Fruit fly (Drosophila melanogaster) whole organism, embryonic: Measurements from ENCODE around the gene CG16734.

ENCODE experiments used
- CG10431 ChIP-seq: fragments of 200-800 bp; sonication (Bioruptor generic); optimal IDR thresholded peaks from 3 replicates; lab custom pipeline; 2018; ENCODE audit warnings: missing biosample characterization, mild to moderate bottlenecking, missing genetic modification characterization
- CG10959 ChIP-seq: fragments of 200-800 bp; sonication (Bioruptor generic); IDR thresholded peaks from 2 replicates; pipeline ENCODE4 v1.3.6; 2022; ENCODE audit warnings: missing biosample characterization, missing genetic modification characterization
- CG13287 ChIP-seq: fragments of 200-800 bp; sonication (Bioruptor generic); IDR thresholded peaks from 2 replicates; pipeline ENCODE4 v1.3.6; 2022; ENCODE audit warnings: missing biosample characterization, missing genetic modification characterization; ENCODE audit not compliant: partially characterized antibody
- CG15011 ChIP-seq: fragments of 200-800 bp; sonication (Bioruptor generic); optimal IDR thresholded peaks from 3 replicates; lab custom pipeline; 2018; ENCODE audit warnings: missing biosample characterization, mild to moderate bottlenecking, missing genetic modification characterization
- CG15601 ChIP-seq: fragments of 200-800 bp; sonication (Bioruptor generic); optimal IDR thresholded peaks from 3 replicates; lab custom pipeline; 2019; ENCODE audit warnings: missing biosample characterization, mild to moderate bottlenecking, missing genetic modification characterization, moderate library complexity
- CG16815 ChIP-seq: fragments of 200-800 bp; sonication (Bioruptor generic); optimal IDR thresholded peaks from 3 replicates; lab custom pipeline; 2017; ENCODE audit warnings: missing biosample characterization, mild to moderate bottlenecking, missing genetic modification characterization
- CG17186 ChIP-seq: fragments of 200-800 bp; sonication (Bioruptor generic); optimal IDR thresholded peaks from 3 replicates; lab custom pipeline; 2017; ENCODE audit warnings: missing biosample characterization, missing genetic modification reagents, missing genetic modification characterization
- CG1832 ChIP-seq: fragments of 200-800 bp; sonication (Bioruptor generic); optimal IDR thresholded peaks from 2 replicates; lab custom pipeline; 2017; ENCODE audit warnings: missing biosample characterization, mild to moderate bottlenecking, missing genetic modification characterization, inconsistent platforms
- CG2129 ChIP-seq: fragments of 200-800 bp; sonication (Bioruptor generic); IDR thresholded peaks from 2 replicates; pipeline ENCODE4 v1.3.6; 2022; ENCODE audit warnings: missing biosample characterization, missing genetic modification characterization; ENCODE audit not compliant: partially characterized antibody
- CG34224 ChIP-seq: fragments of 200-800 bp; sonication (Bioruptor generic); IDR thresholded peaks from 3 replicates; pipeline ENCODE4 v1.3.6; 2022; ENCODE audit warnings: missing biosample characterization, missing genetic modification characterization; ENCODE audit not compliant: partially characterized antibody
- CG3726 ChIP-seq: fragments of 200-800 bp; sonication (Bioruptor generic); IDR thresholded peaks from 3 replicates; pipeline ENCODE4, ENCODE4 v1.3.6; 2022; ENCODE audit warnings: missing biosample characterization, missing genetic modification characterization
- CG42726 ChIP-seq: fragments of 200-800 bp; sonication (Bioruptor generic); IDR thresholded peaks from 2 replicates; pipeline ENCODE4 v1.3.6; 2022; ENCODE audit warnings: missing biosample characterization, missing genetic modification characterization; ENCODE audit not compliant: partially characterized antibody
- CG4730 ChIP-seq: fragments of 200-800 bp; sonication (Bioruptor generic); IDR thresholded peaks from 2 replicates; pipeline ENCODE4 v1.3.6; 2022; ENCODE audit warnings: missing biosample characterization, missing genetic modification characterization
- CG5245 ChIP-seq: fragments of 200-800 bp; sonication (Bioruptor generic); optimal IDR thresholded peaks from 3 replicates; lab custom pipeline; 2016; ENCODE audit warnings: missing biosample characterization, missing genetic modification characterization
- CG6175 ChIP-seq: fragments of 200-800 bp; sonication (Bioruptor generic); IDR thresholded peaks from 3 replicates; pipeline ENCODE4 v1.3.6; 2022; ENCODE audit warnings: missing biosample characterization, missing genetic modification characterization
- CG6813 ChIP-seq: fragments of 200-800 bp; sonication (Bioruptor generic); optimal IDR thresholded peaks from 2 replicates; lab custom pipeline; 2017; ENCODE audit warnings: missing biosample characterization, missing genetic modification characterization, mild to moderate bottlenecking, moderate library complexity, missing genetic modification reagents
- CG8924 ChIP-seq: fragments of 200-800 bp; optimal IDR thresholded peaks from 3 replicates; lab custom pipeline; 2019; ENCODE audit warnings: missing biosample characterization, mild to moderate bottlenecking, missing genetic modification characterization, moderate library complexity
- CG9215 ChIP-seq: fragments of 200-800 bp; sonication (Bioruptor generic); IDR thresholded peaks from 2 replicates; pipeline ENCODE4 v1.3.6; 2022; ENCODE audit warnings: missing biosample characterization, missing genetic modification characterization
- CTCF ChIP-seq: fragments of 200-800 bp; sonication (Bioruptor generic); optimal IDR thresholded peaks from 2 replicates; lab custom pipeline; 2017; ENCODE audit warnings: missing biosample characterization, mild to moderate bottlenecking, missing genetic modification characterization, moderate library complexity
- Doc2 ChIP-seq: fragments of 200-800 bp; sonication (Bioruptor generic); IDR thresholded peaks from 2 replicates; pipeline ENCODE4 v1.3.6; 2022; ENCODE audit warnings: missing biosample characterization, missing genetic modification characterization
- Doc3 ChIP-seq: fragments of 200-800 bp; sonication (Bioruptor generic); IDR thresholded peaks from 3 replicates; pipeline ENCODE4 v1.3.6; 2022; ENCODE audit warnings: missing biosample characterization, missing genetic modification characterization; ENCODE audit not compliant: partially characterized antibody
- Dp ChIP-seq: fragments of 200-800 bp; sonication (Bioruptor generic); optimal IDR thresholded peaks from 2 replicates; lab custom pipeline; 2018; ENCODE audit warnings: missing biosample characterization, mild to moderate bottlenecking, missing genetic modification characterization, moderate library complexity
- E2f2 ChIP-seq: fragments of 200-800 bp; sonication (Bioruptor generic); IDR thresholded peaks from 2 replicates; pipeline ENCODE4 v1.3.6; 2022; ENCODE audit warnings: missing biosample characterization, missing genetic modification characterization
- Fer2 ChIP-seq: fragments of 200-800 bp; sonication (Bioruptor generic); optimal IDR thresholded peaks from 2 replicates; lab custom pipeline; 2018; ENCODE audit warnings: missing biosample characterization, mild to moderate bottlenecking, missing genetic modification characterization, moderate library complexity
- HmgZ ChIP-seq: fragments of 200-800 bp; sonication (Bioruptor generic); optimal IDR thresholded peaks from 2 replicates; lab custom pipeline; 2018; ENCODE audit warnings: missing biosample characterization, mild to moderate bottlenecking, missing genetic modification characterization
- MESR4 ChIP-seq: fragments of 200-800 bp; sonication (Bioruptor generic); optimal IDR thresholded peaks from 2 replicates; lab custom pipeline; 2018; ENCODE audit warnings: missing biosample characterization, mild to moderate bottlenecking, missing genetic modification characterization, moderate library complexity
- MTF-1 ChIP-seq: fragments of 200-800 bp; sonication (Bioruptor generic); optimal IDR thresholded peaks from 2 replicates; lab custom pipeline; 2018; ENCODE audit warnings: missing biosample characterization, mild to moderate bottlenecking, missing genetic modification characterization, borderline replicate concordance
- Nf-YC ChIP-seq: fragments of 200-800 bp; optimal IDR thresholded peaks from 3 replicates; lab custom pipeline; 2019; ENCODE audit warnings: missing biosample characterization, mild to moderate bottlenecking, missing genetic modification characterization, moderate library complexity
- NfI ChIP-seq: fragments of 200-800 bp; sonication (Bioruptor generic); optimal IDR thresholded peaks from 3 replicates; lab custom pipeline; 2018; ENCODE audit warnings: missing biosample characterization, mild to moderate bottlenecking, missing genetic modification characterization, moderate library complexity
- Oli ChIP-seq: fragments of 200-800 bp; sonication (Bioruptor generic); optimal IDR thresholded peaks from 2 replicates; lab custom pipeline; 2018; ENCODE audit warnings: missing biosample characterization, mild to moderate bottlenecking, missing genetic modification characterization, moderate library complexity
- ap ChIP-seq: fragments of 200-800 bp; sonication (Bioruptor generic); IDR thresholded peaks from 2 replicates; pipeline ENCODE4 v1.3.6; 2022; ENCODE audit warnings: missing biosample characterization, missing genetic modification characterization
- ara ChIP-seq: fragments of 200-800 bp; sonication (Bioruptor generic); IDR thresholded peaks from 2 replicates; pipeline ENCODE4 v1.3.6; 2022; ENCODE audit warnings: missing biosample characterization, missing genetic modification characterization
- bigmax ChIP-seq: fragments of 200-800 bp; sonication (Bioruptor generic); optimal IDR thresholded peaks from 2 replicates; lab custom pipeline; 2018; ENCODE audit warnings: missing biosample characterization, mild to moderate bottlenecking, missing genetic modification characterization
- btn ChIP-seq: fragments of 200-800 bp; sonication (Bioruptor generic); optimal IDR thresholded peaks from 2 replicates; lab custom pipeline; 2016; ENCODE audit warnings: missing biosample characterization, missing genetic modification characterization
- dan ChIP-seq: fragments of 200-800 bp; sonication (Bioruptor generic); IDR thresholded peaks from 2 replicates; pipeline ENCODE4 v1.3.6; 2022; ENCODE audit warnings: missing biosample characterization, missing genetic modification characterization
- dati ChIP-seq: fragments of 200-800 bp; sonication (Bioruptor generic); IDR thresholded peaks from 2 replicates; pipeline ENCODE4 v1.3.6; 2022; ENCODE audit warnings: missing biosample characterization, missing genetic modification characterization
- dimm ChIP-seq: fragments of 200-800 bp; sonication (Bioruptor generic); IDR thresholded peaks from 2 replicates; pipeline ENCODE4 v1.3.6; 2022; ENCODE audit warnings: missing biosample characterization, missing genetic modification characterization
- dm ChIP-seq: fragments of 200-800 bp; sonication (Bioruptor generic); optimal IDR thresholded peaks from 3 replicates; lab custom pipeline; 2016; ENCODE audit warnings: missing biosample characterization, missing genetic modification characterization
- ems ChIP-seq: fragments of 200-800 bp; sonication (Bioruptor generic); optimal IDR thresholded peaks from 3 replicates; lab custom pipeline; 2016; ENCODE audit warnings: missing biosample characterization, missing genetic modification characterization
- gce ChIP-seq: fragments of 200-800 bp; sonication (Bioruptor generic); IDR thresholded peaks from 3 replicates; pipeline ENCODE4 v1.3.6; 2022; ENCODE audit warnings: missing biosample characterization, missing genetic modification characterization
- gsb-n ChIP-seq: fragments of 200-800 bp; sonication (Bioruptor generic); optimal IDR thresholded peaks from 3 replicates; lab custom pipeline; 2018; ENCODE audit warnings: missing biosample characterization, mild to moderate bottlenecking, missing genetic modification characterization
- her ChIP-seq: fragments of 200-800 bp; sonication (Bioruptor generic); optimal IDR thresholded peaks from 2 replicates; lab custom pipeline; 2016; ENCODE audit warnings: missing biosample characterization, missing genetic modification characterization
- hth ChIP-seq: fragments of >200 bp; optimal IDR thresholded peaks from 2 replicates; lab custom pipeline; 2017; ENCODE audit warnings: inconsistent platforms
- kay ChIP-seq: fragments of 200-800 bp; sonication (Bioruptor generic); optimal IDR thresholded peaks from 2 replicates; lab custom pipeline; 2016; ENCODE audit warnings: missing biosample characterization, missing genetic modification characterization
- knrl ChIP-seq: fragments of 200-800 bp; sonication (Bioruptor generic); IDR thresholded peaks from 3 replicates; pipeline ENCODE4 v1.3.6; 2022; ENCODE audit warnings: missing biosample characterization, missing genetic modification characterization; ENCODE audit not compliant: partially characterized antibody
- lab ChIP-seq: fragments of 200-800 bp; sonication (Bioruptor generic); optimal IDR thresholded peaks from 3 replicates; lab custom pipeline; 2017; ENCODE audit warnings: missing biosample characterization, missing genetic modification characterization, mild to moderate bottlenecking, moderate library complexity, missing genetic modification reagents
- lilli ChIP-seq: fragments of 200-800 bp; sonication (Bioruptor generic); optimal IDR thresholded peaks from 3 replicates; lab custom pipeline; 2016; ENCODE audit warnings: missing biosample characterization, missing genetic modification characterization
- lmd ChIP-seq: fragments of 200-800 bp; sonication (Bioruptor generic); IDR thresholded peaks from 2 replicates; pipeline ENCODE4 v1.3.6; 2022; ENCODE audit warnings: missing biosample characterization, missing genetic modification characterization
- psq ChIP-seq: fragments of 200-800 bp; sonication (Bioruptor generic); optimal IDR thresholded peaks from 2 replicates; lab custom pipeline; 2017; ENCODE audit warnings: missing biosample characterization, missing genetic modification characterization
- sens ChIP-seq: fragments of 200-800 bp; sonication (Bioruptor generic); peaks from one replicate; lab custom pipeline; 2016; ENCODE audit warnings: missing biosample characterization, missing genetic modification characterization
- tna ChIP-seq: fragments of 200-800 bp; sonication (Bioruptor generic); IDR thresholded peaks from 2 replicates; pipeline ENCODE4 v1.3.6; 2022; ENCODE audit warnings: missing biosample characterization, missing genetic modification characterization; ENCODE audit not compliant: partially characterized antibody

Gene CG16734

dm6 chr3R:9260421-9260973, 5.6 kb downstream of the CG16734 start, which contains the start of gene ATP6AP2 (continued):
- TF ChIP-seq CG15601 (peak; percentile 58), NfI (GFP tag; lab: Kevin White, UChicago) (peak; percentile 70), dan (no peak), btn (GFP tag; lab: Kevin White, UChicago) (no peak), kay (GFP tag; lab: Kevin White, UChicago) (peak; percentile 30), dati (GFP tag; lab: Robert Waterston, UW) (no peak), Fer2 (tag; lab: Kevin White, UChicago) (peak; percentile 57), ap (no peak), CTCF (GFP tag; lab: Kevin White, UChicago) (no peak), CG10431 (no peak), Doc2 (GFP tag; lab: Robert Waterston, UW) (no peak), lilli (GFP tag; lab: Kevin White, UChicago) (peak; percentile 58), CG16815 (GFP tag; lab: Kevin White, UChicago) (no peak), CG10959 (GFP tag; lab: Robert Waterston, UW) (no peak), CG6175 (no peak), E2f2 (GFP tag; lab: Robert Waterston, UW) (peak; percentile 39; the same call in 1 of the 2 replicates), CG4730 (GFP tag; lab: Robert Waterston, UW) (no peak), Nf-YC (tag; lab: Kevin White, UChicago) (peak; percentile 70), CG6813 (no peak), ara (no peak), MESR4 (GFP tag; lab: Kevin White, UChicago) (peak; percentile 99), CG3726 (no peak), lmd (GFP tag; lab: Robert Waterston, UW) (peak; percentile 21; the same call in 1 of the 2 replicates), CG8924 (peak; percentile 67), Doc3 (peak; percentile 68), hth (no peak), psq (no peak), bigmax (GFP tag; lab: Kevin White, UChicago) (no peak), CG34224 (GFP tag; lab: Robert Waterston, UW) (peak; percentile 74), CG1832 (GFP tag; lab: Kevin White, UChicago) (no peak), CG15011 (GFP tag; lab: Kevin White, UChicago) (no peak), CG9215 (GFP tag; lab: Robert Waterston, UW) (no peak), knrl (GFP tag; lab: Robert Waterston, UW) (peak; percentile 79), MTF-1 (GFP tag; lab: Kevin White, UChicago) (no peak)

dm6 chr3R:9264042-9264441, 9.2 kb downstream of the CG16734 start, which contains the start of gene sage:
TSS of gene sage (minus strand) at chr3R:9264142.
- TF ChIP-seq sens (GFP tag; lab: Kevin White, UChicago): peak; percentile 4
- TF ChIP-seq gce (GFP tag; lab: Robert Waterston, UW): no peak

- TF ChIP-seq tna (GFP tag; lab: Robert Waterston, UW) (peak; percentile 99), CG5245 (GFP tag; lab: Kevin White, UChicago) (no peak), CG2129 (GFP tag; lab: Robert Waterston, UW) (peak; percentile 90), lab (GFP tag; lab: Kevin White, UChicago) (no peak), gsb-n (tag; lab: Kevin White, UChicago) (no peak), CG13287 (GFP tag; lab: Robert Waterston, UW) (peak; percentile 99), CG17186 (GFP tag; lab: Kevin White, UChicago) (peak; percentile 69), CG42726 (GFP tag; lab: Robert Waterston, UW) (peak; percentile 90), ems (GFP tag; lab: Kevin White, UChicago) (peak; percentile 17), dimm (GFP tag; lab: Robert Waterston, UW) (no peak), Dp (GFP tag; lab: Kevin White, UChicago) (peak; percentile 61), kay (GFP tag; lab: Kevin White, UChicago) (no peak), HmgZ (peak; percentile 77), dm (peak; percentile 74), Oli (tag; lab: Kevin White, UChicago) (no peak), her (GFP tag; lab: Kevin White, UChicago) (peak; percentile 29)
Measured at dm6 chr3R:9266765-9267164, 11.9 kb downstream of the CG16734 start, which contains the start of the genes TrpRS and Vps16A. TSS of gene TrpRS (minus strand) at chr3R:9266904. TSS of gene Vps16A (plus strand) at chr3R:9267019.
